Worm (Caenorhabditis elegans) whole organism, L4 larva: ENCODE measurements around the gene Y53G8AM.6.

Experiments
- ama-1 ChIP-seq: fragments of 150-350 bp; optimal IDR thresholded peaks from 2 replicates; lab custom pipeline; 2014; ENCODE audit warnings: inconsistent platforms, mixed read lengths
- egl-27 ChIP-seq: sonication (generic microtip); optimal IDR thresholded peaks from 3 replicates; lab custom pipeline; 2017; ENCODE audit warnings: missing biosample characterization, missing genetic modification reagents, missing genetic modification characterization
- lin-15B ChIP-seq: fragments of 150-350 bp; sonication (generic microtip); optimal IDR thresholded peaks from 3 replicates; lab custom pipeline; 2014; ENCODE audit warnings: missing biosample characterization, missing genetic modification characterization
- lsy-2 ChIP-seq, 2 experiments: fragments of 150-350 bp in 1 of 2; sonication (generic microtip) in 1 of 2; optimal IDR thresholded peaks; 2 replicates each; lab custom pipeline; 2014 to 2017; ENCODE audit warnings: missing biosample characterization in 2 of 2, missing genetic modification characterization in 2 of 2
- madf-9 ChIP-seq: fragments of 200-800 bp; sonication (Bioruptor generic); conservative IDR thresholded peaks from 2 replicates; pipeline ENCODE4 v1.3.6; 2022; ENCODE audit warnings: missing genetic modification reagents, missing genetic modification characterization, missing compliant biosample characterization
- mes-2 ChIP-seq: sonication (generic microtip); optimal IDR thresholded peaks from 2 replicates; lab custom pipeline; 2016; ENCODE audit warnings: missing genotype, mild to moderate bottlenecking, missing genetic modification characterization, missing compliant biosample characterization; ENCODE audit not compliant: poor library complexity, severe bottlenecking
- mxl-3 ChIP-seq: fragments of 200-800 bp; sonication (Bioruptor generic); optimal IDR thresholded peaks from 2 replicates; lab custom pipeline; 2018; ENCODE audit warnings: mild to moderate bottlenecking, missing genetic modification characterization, missing compliant biosample characterization
- nhr-11 ChIP-seq: fragments of 150-350 bp; optimal IDR thresholded peaks from 2 replicates; lab custom pipeline; 2014; ENCODE audit warnings: missing biosample characterization, missing genetic modification characterization
- saeg-2 ChIP-seq: fragments of 200-800 bp; sonication (Bioruptor generic); IDR thresholded peaks from 2 replicates; pipeline ENCODE4 v1.3.6; 2022; ENCODE audit warnings: missing genetic modification reagents, missing genetic modification characterization, missing compliant biosample characterization
- snpc-1.2 ChIP-seq: fragments of 200-800 bp; sonication (Bioruptor generic); IDR thresholded peaks from 2 replicates; pipeline ENCODE4 v1.3.6; 2022; ENCODE audit warnings: missing genetic modification reagents, missing genetic modification characterization, missing compliant biosample characterization

DNA sequence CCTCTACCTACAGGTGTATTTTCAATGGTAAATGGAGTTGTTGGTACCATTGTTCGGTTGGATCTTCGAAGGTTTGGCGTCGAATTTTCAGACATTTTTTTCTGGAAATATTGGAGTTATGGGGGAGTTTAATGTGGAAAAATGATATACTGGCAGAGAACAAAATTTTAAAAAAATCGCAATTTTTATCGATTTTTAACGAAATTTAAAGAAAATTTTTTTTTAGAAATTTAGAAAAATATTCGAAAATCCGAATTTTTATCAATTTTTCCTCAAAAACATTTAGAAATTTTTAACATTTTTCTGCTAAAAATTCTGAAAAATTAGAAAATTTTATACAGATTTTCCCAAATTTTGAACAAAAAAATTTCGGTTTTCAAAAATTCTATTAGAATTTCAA lies 19.0 kb upstream of the Y53G8AM.6 start, which contains the start of gene Y53G8AM.8:
- TF ChIP-seq snpc-1.2 (GFP tag; lab: Robert Waterston, UW): no peak
- TF ChIP-seq egl-27 (tag; lab: Kevin White, UChicago): no peak
- no peak for TF ChIP-seq mxl-3
- no peak for TF ChIP-seq lin-15B (tag; lab: Kevin White, UChicago)
- no peak for TF ChIP-seq ama-1 (lab: Kevin White, UChicago)
- no peak for TF ChIP-seq mes-2 (tag; lab: Kevin White, UChicago)
- TF ChIP-seq saeg-2 (GFP tag; lab: Robert Waterston, UW): no peak
- no peak for TF ChIP-seq nhr-11 (tag; lab: Kevin White, UChicago)
- TF ChIP-seq madf-9: no peak
- no peak for TF ChIP-seq lsy-2 (tag; optimal IDR thresholded peaks at IDR 0.05; lab: Kevin White, UChicago)
